Worm (Caenorhabditis elegans): ENCODE data around the gene cyd-1.

DNA sequence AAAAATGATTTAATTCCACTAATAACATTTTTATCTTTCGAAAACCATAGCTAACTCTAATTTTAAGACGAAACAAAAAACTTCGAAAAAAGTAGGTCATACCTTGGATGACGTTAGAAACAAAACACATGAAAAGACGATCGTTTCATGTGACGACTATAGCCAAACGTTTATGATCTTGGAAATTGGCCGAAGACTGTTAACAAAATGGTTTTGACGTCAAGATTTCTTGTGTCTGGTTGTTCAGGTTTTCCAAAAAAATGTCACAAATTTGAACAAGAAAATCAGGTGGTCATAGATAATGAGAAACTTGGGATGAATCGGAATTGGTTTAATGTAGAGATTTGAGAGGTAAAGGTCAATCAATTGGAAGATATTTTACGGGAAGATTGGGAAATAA, 22.9 kb downstream of the cyd-1 start:
- TF ChIP-seq ztf-23 (GFP tag; IDR thresholded peaks at IDR 0.05) = no peak
- TF ChIP-seq klf-2 (GFP tag; conservative IDR thresholded peaks at IDR 0.05) = no peak
- no peak for TF ChIP-seq cog-1 (tag; optimal IDR thresholded peaks at IDR 0.05)
- no peak for TF ChIP-seq med-1 (GFP tag; optimal IDR thresholded peaks at IDR 0.05; ENCODE audit: insufficient read depth)
- TF ChIP-seq flt-1 (GFP tag; IDR thresholded peaks at IDR 0.05) = no peak
- TF ChIP-seq ref-1 (GFP tag; conservative IDR thresholded peaks at IDR 0.05) = no peak
- TF ChIP-seq T22C8.4 (GFP tag; IDR thresholded peaks at IDR 0.05) = no peak
- TF ChIP-seq ztf-29 (GFP tag; IDR thresholded peaks at IDR 0.05) = no peak
